Fruit fly (Drosophila melanogaster) whole organism, wandering third instar larva: ENCODE results near the gene Sarm.
A peak's percentile ranks its signal among the peaks of the same experiment; 100 is the strongest.

Experiments used
- CG32264 ChIP-seq: fragments of 200-800 bp; sonication (Bioruptor generic); optimal IDR thresholded peaks from 2 replicates; lab custom pipeline; 2016; ENCODE audit warnings: missing biosample characterization, missing genetic modification characterization
- CG9705 ChIP-seq: fragments of 200-800 bp; sonication (Bioruptor generic); optimal IDR thresholded peaks from 2 replicates; lab custom pipeline; 2018; ENCODE audit warnings: missing biosample characterization, mild to moderate bottlenecking, missing genetic modification characterization
- CrebA ChIP-seq: fragments of 200-800 bp; sonication (Bioruptor generic); optimal IDR thresholded peaks from 2 replicates; lab custom pipeline; 2016; ENCODE audit warnings: missing biosample characterization, mild to moderate bottlenecking, missing genetic modification characterization, borderline replicate concordance
- Dfd ChIP-seq: fragments of >200 bp; optimal IDR thresholded peaks from 2 replicates; lab custom pipeline; 2017; ENCODE audit warnings: missing biosample characterization, missing genetic modification characterization
- Dif ChIP-seq: fragments of 200-275, 200-300 bp; sonication (Bioruptor generic); optimal IDR thresholded peaks from 2 replicates; lab custom pipeline; 2018; ENCODE audit warnings: missing biosample characterization, missing genetic modification characterization; ENCODE audit not compliant: partially characterized antibody
- GATAd ChIP-seq: sonication (Bioruptor generic); optimal IDR thresholded peaks from 2 replicates; lab custom pipeline; 2016; ENCODE audit warnings: missing biosample characterization, missing genetic modification characterization
- HLH106 ChIP-seq: fragments of 200-800 bp; optimal IDR thresholded peaks from 3 replicates; lab custom pipeline; 2019; ENCODE audit warnings: missing biosample characterization, mild to moderate bottlenecking, missing genetic modification characterization, moderate library complexity
- Hnf4 ChIP-seq: fragments of 200-800 bp; sonication (Bioruptor generic); optimal IDR thresholded peaks from 2 replicates; lab custom pipeline; 2016; ENCODE audit warnings: missing biosample characterization, mild to moderate bottlenecking, missing genetic modification characterization
- Hr83 ChIP-seq: fragments of 200-300 bp; sonication (Bioruptor generic); optimal IDR thresholded peaks from 2 replicates; lab custom pipeline; 2016; ENCODE audit warnings: missing biosample characterization, mild to moderate bottlenecking, missing genetic modification characterization, moderate library complexity; ENCODE audit not compliant: poor library complexity, severe bottlenecking
- Jra ChIP-seq: sonication (Bioruptor generic); optimal IDR thresholded peaks from 2 replicates; lab custom pipeline; 2016; ENCODE audit warnings: missing biosample characterization, missing genetic modification characterization
- Mio ChIP-seq: sonication (Bioruptor generic); optimal IDR thresholded peaks from 2 replicates; lab custom pipeline; 2016; ENCODE audit warnings: missing biosample characterization, missing genetic modification characterization
- Myc ChIP-seq: fragments of >200 bp; optimal IDR thresholded peaks from 2 replicates; lab custom pipeline; 2017
- N ChIP-seq: fragments of >200 bp; optimal IDR thresholded peaks from 2 replicates; lab custom pipeline; 2018; ENCODE audit warnings: missing biosample characterization, missing external identifiers, missing genetic modification characterization
- OdsH ChIP-seq: fragments of 200-800 bp; sonication (Bioruptor generic); optimal IDR thresholded peaks from 2 replicates; lab custom pipeline; 2016; ENCODE audit warnings: missing biosample characterization, mild to moderate bottlenecking, missing genetic modification characterization
- Rel ChIP-seq, 2 experiments: fragments of 200-800 bp; sonication (Bioruptor generic) in 1 of 2; optimal IDR thresholded peaks; 2 replicates in 1 of 2; 3 replicates in 1 of 2; lab custom pipeline; 2016 to 2019; ENCODE audit warnings: mild to moderate bottlenecking in 2 of 2, missing biosample characterization in 2 of 2, missing genetic modification characterization in 2 of 2, moderate library complexity in 1 of 2
- Sp1 ChIP-seq: fragments of 200-800 bp; sonication (Bioruptor generic); optimal IDR thresholded peaks from 3 replicates; lab custom pipeline; 2019; ENCODE audit warnings: missing biosample characterization, mild to moderate bottlenecking, missing genetic modification characterization, moderate library complexity
- Vsx2 ChIP-seq: fragments of 200-300, 225-300 bp; sonication (Bioruptor generic); optimal IDR thresholded peaks from 2 replicates; lab custom pipeline; 2018; ENCODE audit warnings: missing biosample characterization, missing genetic modification characterization; ENCODE audit not compliant: partially characterized antibody
- br ChIP-seq: fragments of 200-800 bp; sonication (Bioruptor generic); optimal IDR thresholded peaks from 2 replicates; lab custom pipeline; 2016; ENCODE audit warnings: missing biosample characterization, missing genetic modification characterization
- brk ChIP-seq: fragments of 200-800 bp; sonication (Bioruptor generic); optimal IDR thresholded peaks from 2 replicates; lab custom pipeline; 2016; ENCODE audit warnings: missing biosample characterization, mild to moderate bottlenecking, missing genetic modification characterization
- dl ChIP-seq, 2 experiments: fragments of 175-275, 200-275 bp in 1 of 2; fragments of 200-275 bp in 1 of 2; sonication (Bioruptor generic); optimal IDR thresholded peaks; lab custom pipeline; 2018; ENCODE audit warnings: mild to moderate bottlenecking in 2 of 2, missing biosample characterization in 2 of 2, missing genetic modification characterization in 2 of 2, moderate library complexity in 2 of 2; ENCODE audit not compliant: partially characterized antibody in 2 of 2, insufficient read depth in 1 of 2
- dmrt93B ChIP-seq: fragments of 200-800 bp; sonication (Bioruptor generic); optimal IDR thresholded peaks from 2 replicates; lab custom pipeline; 2018; ENCODE audit warnings: missing biosample characterization, mild to moderate bottlenecking, missing genetic modification characterization
- dsf ChIP-seq: sonication (Bioruptor generic); optimal IDR thresholded peaks from 2 replicates; lab custom pipeline; 2016; ENCODE audit warnings: missing biosample characterization, missing genetic modification characterization, borderline replicate concordance
- ey ChIP-seq: fragments of 200-800 bp; sonication (Bioruptor generic); optimal IDR thresholded peaks from 2 replicates; lab custom pipeline; 2016; ENCODE audit warnings: missing biosample characterization, missing genetic modification characterization
- foxo ChIP-seq, 2 experiments: fragments of 200-800 bp; sonication (Bioruptor generic); optimal IDR thresholded peaks; 2 replicates in 1 of 2; 3 replicates in 1 of 2; lab custom pipeline; 2016 to 2017; ENCODE audit warnings: missing biosample characterization in 2 of 2, missing genetic modification characterization in 2 of 2
- fru ChIP-seq: fragments of 200-800 bp; sonication (Bioruptor generic); optimal IDR thresholded peaks from 3 replicates; lab custom pipeline; 2016; ENCODE audit warnings: missing biosample characterization, mild to moderate bottlenecking, missing genetic modification characterization
- h ChIP-seq: fragments of 200-800 bp; sonication (Bioruptor generic); optimal IDR thresholded peaks from 3 replicates; lab custom pipeline; 2016; ENCODE audit warnings: missing biosample characterization, mild to moderate bottlenecking, missing genetic modification characterization
- jim ChIP-seq: fragments of 175-275, 200-325 bp; sonication (Bioruptor generic); optimal IDR thresholded peaks from 2 replicates; lab custom pipeline; 2016; ENCODE audit warnings: missing biosample characterization, mild to moderate bottlenecking, missing genetic modification characterization
- lola ChIP-seq: fragments of >200 bp; optimal IDR thresholded peaks from 2 replicates; lab custom pipeline; 2017; ENCODE audit warnings: missing biosample characterization, missing genetic modification characterization
- pan ChIP-seq: fragments of >200 bp; optimal IDR thresholded peaks from 2 replicates; lab custom pipeline; 2017
- psq ChIP-seq: fragments of 200-800 bp; sonication (Bioruptor generic); optimal IDR thresholded peaks from 3 replicates; lab custom pipeline; 2017; ENCODE audit warnings: missing biosample characterization, mild to moderate bottlenecking, missing genetic modification characterization, moderate library complexity
- rgr ChIP-seq: fragments of 200-800 bp; sonication (Bioruptor generic); optimal IDR thresholded peaks from 3 replicates; lab custom pipeline; 2016; ENCODE audit warnings: missing biosample characterization, mild to moderate bottlenecking, missing genetic modification characterization
- sage ChIP-seq: fragments of 200-800 bp; sonication (Bioruptor generic); optimal IDR thresholded peaks from 2 replicates; lab custom pipeline; 2016; ENCODE audit warnings: missing biosample characterization, mild to moderate bottlenecking, missing genetic modification characterization
- sv ChIP-seq: fragments of 200-800 bp; sonication (Bioruptor generic); optimal IDR thresholded peaks from 3 replicates; lab custom pipeline; 2016; ENCODE audit warnings: missing biosample characterization, missing genetic modification characterization
- tai ChIP-seq: sonication (Bioruptor generic); optimal IDR thresholded peaks from 2 replicates; lab custom pipeline; 2016; ENCODE audit warnings: missing biosample characterization, missing genetic modification characterization
- usp ChIP-seq: fragments of >200 bp; optimal IDR thresholded peaks from 2 replicates; lab custom pipeline; 2017; ENCODE audit warnings: missing biosample characterization, missing genetic modification characterization
- woc ChIP-seq: sonication (Bioruptor generic); optimal IDR thresholded peaks from 2 replicates; lab custom pipeline; 2016; ENCODE audit warnings: missing biosample characterization, mild to moderate bottlenecking, missing genetic modification characterization

Sarm gene

DNA sequence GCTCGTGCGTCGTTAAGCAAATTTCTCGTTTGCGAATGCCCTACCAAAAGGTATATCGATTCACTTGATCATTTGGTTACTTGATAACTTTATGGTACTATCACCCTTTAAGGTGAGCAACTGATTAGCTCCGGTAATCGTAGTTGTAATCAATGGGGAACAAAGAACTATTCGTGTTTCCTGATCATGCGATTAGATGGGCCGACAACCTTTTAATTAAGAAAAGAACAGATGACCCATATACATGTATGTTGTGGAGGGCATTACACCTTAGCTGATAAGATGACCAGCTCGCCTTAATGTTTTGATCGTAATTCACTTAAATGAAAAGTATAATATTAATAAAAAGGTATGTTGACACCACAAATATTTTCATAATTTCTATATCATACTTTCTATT lies 9.7 kb downstream of the Sarm start:
- TF ChIP-seq tai: no peak
- TF ChIP-seq Dfd (GFP tag; lab: Kevin White, UChicago): no peak
- TF ChIP-seq CrebA (GFP tag; lab: Kevin White, UChicago): no peak
- TF ChIP-seq Mio (GFP tag; lab: Kevin White, UChicago): no peak
- TF ChIP-seq dmrt93B: no peak
- no peak for TF ChIP-seq ey (GFP tag; lab: Kevin White, UChicago)
- TF ChIP-seq Dif (GFP tag; lab: Kevin White, UChicago): no peak
- TF ChIP-seq rgr (GFP tag; lab: Kevin White, UChicago): no peak
- TF ChIP-seq jim (GFP tag; lab: Kevin White, UChicago): no peak
- TF ChIP-seq pan (lab: Kevin White, UChicago): no peak
- no peak for TF ChIP-seq lola (GFP tag; lab: Kevin White, UChicago)
- TF ChIP-seq Rel (GFP tag; optimal IDR thresholded peaks at IDR 0.05; lab: Kevin White, UChicago): no peak
- no peak for TF ChIP-seq Rel (tag; optimal IDR thresholded peaks at IDR 0.05; lab: Kevin White, UChicago)

DNA sequence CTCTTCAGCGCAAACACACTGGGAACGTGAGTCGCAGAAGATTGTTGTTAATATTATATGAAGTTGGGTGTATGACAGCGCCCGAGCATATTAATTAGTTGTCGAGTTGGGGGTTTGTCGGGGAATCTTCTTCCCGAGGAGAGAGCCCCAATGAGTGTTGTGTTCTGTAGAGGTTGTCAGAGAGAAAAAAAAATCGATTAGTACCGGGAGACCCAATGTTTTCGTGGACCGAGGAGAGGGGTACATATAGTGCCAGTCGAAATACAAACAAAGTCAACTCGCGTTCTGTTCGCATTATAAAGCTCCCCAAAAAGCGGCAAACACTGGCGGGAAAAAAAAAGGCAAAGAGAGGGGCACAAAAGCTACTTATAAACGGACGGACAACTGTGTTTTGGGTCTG lies 10.2 kb downstream of the Sarm start:
- TF ChIP-seq dl (GFP tag; optimal IDR thresholded peaks at IDR 0.05; lab: Kevin White, UChicago; ENCODE audit: insufficient read depth in 1 of 2, partially characterized antibody in 2 of 2) (no peak), dmrt93B (no peak), Dif (GFP tag; lab: Kevin White, UChicago) (no peak), HLH106 (tag; lab: Kevin White, UChicago) (no peak), h (GFP tag; lab: Kevin White, UChicago) (no peak), ey (GFP tag; lab: Kevin White, UChicago) (no peak)
- TF ChIP-seq, all 38 proteins: peak for 0

DNA sequence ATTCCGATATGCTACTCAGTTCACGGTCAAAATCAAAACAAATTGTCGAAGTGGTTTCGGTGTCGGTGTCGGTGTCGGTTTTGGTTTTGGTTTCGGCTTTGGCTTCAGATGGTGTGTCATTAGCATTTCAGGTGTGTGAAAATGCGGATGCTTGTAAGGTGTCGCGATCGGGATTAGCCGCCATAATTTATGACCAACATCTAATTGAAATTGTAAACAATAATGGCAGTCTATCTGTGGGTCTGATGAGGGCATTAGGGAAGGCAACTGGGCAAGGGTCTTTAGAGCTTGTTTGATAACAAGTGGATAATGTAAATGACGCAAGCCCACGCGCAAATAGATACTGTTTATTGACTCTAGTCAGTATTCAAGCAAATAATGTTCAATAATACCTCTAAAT lies 11.3 kb downstream of the Sarm start:
- TF ChIP-seq Dif (GFP tag; lab: Kevin White, UChicago) (no peak), CG32264 (no peak), Hnf4 (GFP tag; lab: Kevin White, UChicago) (no peak), sv (GFP tag; lab: Kevin White, UChicago) (no peak), Mio (GFP tag; lab: Kevin White, UChicago) (no peak), Sp1 (no peak), brk (no peak), fru (no peak), Myc (lab: Kevin White, UChicago) (no peak), CG9705 (no peak), pan (lab: Kevin White, UChicago) (no peak), psq (GFP tag; lab: Kevin White, UChicago) (no peak)

DNA sequence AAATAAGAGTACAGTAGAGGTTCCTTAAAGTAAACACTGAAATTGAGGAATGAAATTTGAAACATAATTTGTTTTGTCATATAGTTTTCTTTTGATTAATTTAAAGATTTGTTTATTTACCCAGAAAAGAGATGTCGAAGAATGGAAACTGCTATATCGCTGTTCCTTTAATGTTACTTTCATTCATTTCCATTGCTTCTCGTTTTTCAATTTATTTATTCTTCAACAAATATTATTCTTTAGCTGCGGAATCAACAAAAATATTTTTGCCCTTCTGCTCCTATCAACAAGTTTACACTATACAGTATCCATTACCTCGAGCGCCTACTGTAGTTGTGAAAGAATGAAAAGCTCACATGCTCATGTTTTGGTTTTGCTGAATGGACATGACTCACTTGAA lies 12.5 kb downstream of the Sarm start:
- no peak for TF ChIP-seq Hr83
- TF ChIP-seq CG9705: no peak
- no peak for TF ChIP-seq Sp1
- peak in 1 of 2 experiments; percentile 26 for TF ChIP-seq foxo (GFP tag; optimal IDR thresholded peaks at IDR 0.05; lab: Kevin White, UChicago)
- no peak for TF ChIP-seq sage
- no peak for TF ChIP-seq rgr (GFP tag; lab: Kevin White, UChicago)
- no peak for TF ChIP-seq GATAd
- TF ChIP-seq Dfd (GFP tag; lab: Kevin White, UChicago): no peak
- no peak for TF ChIP-seq psq (GFP tag; lab: Kevin White, UChicago)
- no peak for TF ChIP-seq Dif (GFP tag; lab: Kevin White, UChicago)
- TF ChIP-seq fru: peak; percentile 6
- no peak for TF ChIP-seq CrebA (GFP tag; lab: Kevin White, UChicago)
- TF ChIP-seq ey (GFP tag; lab: Kevin White, UChicago): no peak
- no peak for TF ChIP-seq Myc (lab: Kevin White, UChicago)
- TF ChIP-seq Vsx2: no peak
- no peak for TF ChIP-seq woc (GFP tag; lab: Kevin White, UChicago)
- TF ChIP-seq br (GFP tag; lab: Kevin White, UChicago): no peak
- TF ChIP-seq h (GFP tag; lab: Kevin White, UChicago): peak; percentile 18
- no peak for TF ChIP-seq jim (GFP tag; lab: Kevin White, UChicago)
- no peak for TF ChIP-seq dsf (GFP tag; lab: Kevin White, UChicago)
- TF ChIP-seq dl (GFP tag; optimal IDR thresholded peaks at IDR 0.05; lab: Kevin White, UChicago; ENCODE audit: insufficient read depth in 1 of 2, partially characterized antibody in 2 of 2): no peak
- peak; percentile 19 for TF ChIP-seq HLH106 (tag; lab: Kevin White, UChicago)
- TF ChIP-seq Jra: no peak
- TF ChIP-seq Rel (GFP tag; optimal IDR thresholded peaks at IDR 0.05; lab: Kevin White, UChicago): no peak
- no peak for TF ChIP-seq Rel (tag; optimal IDR thresholded peaks at IDR 0.05; lab: Kevin White, UChicago)
- TF ChIP-seq Mio (GFP tag; lab: Kevin White, UChicago): no peak
- TF ChIP-seq usp (GFP tag; lab: Kevin White, UChicago): no peak
- TF ChIP-seq N (GFP tag; lab: Kevin White, UChicago): no peak
- TF ChIP-seq OdsH (GFP tag; lab: Kevin White, UChicago): no peak
- no peak for TF ChIP-seq CG32264
- no peak for TF ChIP-seq brk
- TF ChIP-seq lola (GFP tag; lab: Kevin White, UChicago): no peak
- TF ChIP-seq dmrt93B: no peak
